Worm (Caenorhabditis elegans) whole organism, mixed stage, embryonic: ENCODE results near the gene T05C1.1.

Experiments
- M03D4.4 ChIP-seq: sonication (generic microtip); optimal IDR thresholded peaks from 2 replicates; lab custom pipeline; 2017; ENCODE audit warnings: mild to moderate bottlenecking, missing genetic modification characterization, missing compliant biosample characterization
- bed-3 ChIP-seq: fragments of 200-800 bp; sonication (Bioruptor generic); optimal IDR thresholded peaks from 3 replicates; lab custom pipeline; 2018; ENCODE audit warnings: mild to moderate bottlenecking, missing genetic modification characterization, moderate library complexity, missing compliant biosample characterization
- blmp-1 ChIP-seq: fragments of 150-350 bp; optimal IDR thresholded peaks from 2 replicates; lab custom pipeline; 2014; ENCODE audit warnings: missing biosample characterization, missing genetic modification characterization
- ceh-39 ChIP-seq: fragments of 150-350 bp; optimal IDR thresholded peaks from 2 replicates; lab custom pipeline; 2014; ENCODE audit warnings: missing biosample characterization, missing genetic modification characterization
- ceh-43 ChIP-seq: fragments of 200-800 bp; sonication (Bioruptor generic); optimal IDR thresholded peaks from 2 replicates; lab custom pipeline; 2018; ENCODE audit warnings: mild to moderate bottlenecking, missing genetic modification characterization, moderate library complexity, missing compliant biosample characterization
- ceh-83 ChIP-seq: fragments of 200-800 bp; sonication (Bioruptor generic); optimal IDR thresholded peaks from 2 replicates; lab custom pipeline; 2018; ENCODE audit warnings: mild to moderate bottlenecking, missing genetic modification characterization, missing compliant biosample characterization
- ces-1 ChIP-seq: fragments of 150-350 bp; optimal IDR thresholded peaks from 2 replicates; lab custom pipeline; 2014; ENCODE audit warnings: missing biosample characterization, missing genetic modification reagents, missing genetic modification characterization
- cnd-1 ChIP-seq: fragments of 200-800 bp; sonication (Bioruptor generic); optimal IDR thresholded peaks from 2 replicates; lab custom pipeline; 2018; ENCODE audit warnings: mild to moderate bottlenecking, missing genetic modification characterization, missing compliant biosample characterization
- drap-1 ChIP-seq: fragments of 200-800 bp; sonication (Bioruptor generic); optimal IDR thresholded peaks from 3 replicates; lab custom pipeline; 2018; ENCODE audit warnings: mild to moderate bottlenecking, missing genetic modification characterization, missing compliant biosample characterization
- elt-1 ChIP-seq: sonication (generic microtip); optimal IDR thresholded peaks from 2 replicates; lab custom pipeline; 2017; ENCODE audit warnings: missing genetic modification characterization, mild to moderate bottlenecking, missing compliant biosample characterization, antibody characterized with exemption, moderate library complexity, borderline replicate concordance; ENCODE audit not compliant: insufficient read depth
- elt-3 ChIP-seq: fragments of 150-350 bp; optimal IDR thresholded peaks from 2 replicates; lab custom pipeline; 2014; ENCODE audit warnings: missing biosample characterization, missing genetic modification characterization
- flh-1 ChIP-seq: fragments of 200-800 bp; sonication (Bioruptor generic); optimal IDR thresholded peaks from 2 replicates; lab custom pipeline; 2018; ENCODE audit warnings: mild to moderate bottlenecking, missing genetic modification characterization, moderate library complexity, missing compliant biosample characterization
- ham-2 ChIP-seq: fragments of 200-800 bp; sonication (Bioruptor generic); optimal IDR thresholded peaks from 2 replicates; lab custom pipeline; 2018; ENCODE audit warnings: mild to moderate bottlenecking, missing genetic modification characterization, missing compliant biosample characterization
- lin-13 ChIP-seq: fragments of 150-350 bp; optimal IDR thresholded peaks from 2 replicates; lab custom pipeline; 2014; ENCODE audit warnings: missing biosample characterization, missing genetic modification characterization
- lin-32 ChIP-seq: fragments of 200-800 bp; sonication (Bioruptor generic); optimal IDR thresholded peaks from 2 replicates; lab custom pipeline; 2018; ENCODE audit warnings: mild to moderate bottlenecking, missing genetic modification characterization, missing compliant biosample characterization
- mab-5 ChIP-seq: fragments of 150-350 bp; optimal IDR thresholded peaks from 2 replicates; lab custom pipeline; 2014; ENCODE audit warnings: missing biosample characterization, missing genetic modification characterization
- mep-1 ChIP-seq: fragments of 150-350 bp; optimal IDR thresholded peaks from 2 replicates; lab custom pipeline; 2017; ENCODE audit warnings: missing biosample characterization, missing genetic modification reagents, missing genetic modification characterization, inconsistent platforms
- mls-2 ChIP-seq: sonication (generic microtip); optimal IDR thresholded peaks from 2 replicates; lab custom pipeline; 2016; ENCODE audit warnings: mild to moderate bottlenecking, missing genetic modification characterization, moderate library complexity, missing compliant biosample characterization
- nhr-2 ChIP-seq: fragments of 150-350 bp; optimal IDR thresholded peaks from 2 replicates; lab custom pipeline; 2014; ENCODE audit warnings: missing biosample characterization, missing genetic modification characterization
- nhr-76 ChIP-seq: sonication (generic microtip); optimal IDR thresholded peaks from 2 replicates; lab custom pipeline; 2017; ENCODE audit warnings: missing biosample characterization, missing genetic modification characterization
- pha-4 ChIP-seq: fragments of 150-350 bp; optimal IDR thresholded peaks from 2 replicates; lab custom pipeline; 2018; ENCODE audit warnings: missing biosample characterization, missing genetic modification reagents, missing genetic modification characterization
- sem-2 ChIP-seq: fragments of 200-800 bp; sonication (Bioruptor generic); optimal IDR thresholded peaks from 2 replicates; lab custom pipeline; 2018; ENCODE audit warnings: mild to moderate bottlenecking, missing genetic modification characterization, missing compliant biosample characterization
- snpc-4 ChIP-seq: fragments of 150-350 bp; optimal IDR thresholded peaks from 2 replicates; lab custom pipeline; 2014; ENCODE audit warnings: missing biosample characterization, missing genetic modification characterization
- sptf-1 ChIP-seq: sonication (generic microtip); optimal IDR thresholded peaks from 2 replicates; lab custom pipeline; 2017; ENCODE audit warnings: mild to moderate bottlenecking, missing genetic modification characterization, moderate library complexity, missing compliant biosample characterization
- tbx-8 ChIP-seq: fragments of 200-800 bp; sonication (Bioruptor generic); optimal IDR thresholded peaks from 2 replicates; lab custom pipeline; 2018; ENCODE audit warnings: mild to moderate bottlenecking, missing genetic modification characterization, moderate library complexity, missing compliant biosample characterization
- unc-120 ChIP-seq: sonication (generic microtip); optimal IDR thresholded peaks from 2 replicates; lab custom pipeline; 2017; ENCODE audit warnings: missing genetic modification characterization, missing compliant biosample characterization; ENCODE audit not compliant: poor library complexity, severe bottlenecking
- unc-39 ChIP-seq: fragments of 150-350 bp; optimal IDR thresholded peaks from 2 replicates; lab custom pipeline; 2014; ENCODE audit warnings: missing biosample characterization, missing genetic modification characterization
- unc-62 ChIP-seq: fragments of 150-350 bp; optimal IDR thresholded peaks from 2 replicates; lab custom pipeline; 2014; ENCODE audit warnings: missing biosample characterization, missing genetic modification reagents, missing genetic modification characterization
- zip-8 ChIP-seq: fragments of 150-350 bp; optimal IDR thresholded peaks from 2 replicates; lab custom pipeline; 2014; ENCODE audit warnings: missing biosample characterization, missing genetic modification characterization
- ztf-11 ChIP-seq: fragments of 150-350 bp; optimal IDR thresholded peaks from 2 replicates; lab custom pipeline; 2014; ENCODE audit warnings: missing biosample characterization, missing genetic modification characterization

The T05C1.1 gene

DNA sequence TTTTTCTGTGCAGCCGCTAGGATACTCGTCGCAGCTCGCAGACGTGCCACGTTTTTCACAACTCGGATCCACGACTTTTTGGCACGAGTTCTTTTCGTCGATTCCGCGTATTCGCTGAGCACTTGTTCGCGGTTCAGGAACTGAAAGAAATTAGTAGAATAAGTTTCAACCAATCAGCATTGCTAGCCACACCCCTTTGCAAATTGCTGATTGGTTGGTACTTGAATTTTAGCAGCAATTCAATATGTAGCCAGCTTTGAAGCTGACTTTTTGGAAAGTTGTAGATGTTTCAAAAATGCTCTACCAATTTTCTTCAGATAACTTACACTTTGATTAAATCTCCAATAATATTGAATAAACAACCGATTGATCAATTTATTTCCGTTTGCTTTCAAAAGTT is 37.1 kb upstream of the T05C1.1 start:
- no peak for TF ChIP-seq nhr-76 (tag; lab: Kevin White, UChicago)
- no peak for TF ChIP-seq ham-2 (GFP tag; lab: Kevin White, UChicago)
- TF ChIP-seq flh-1: no peak
- TF ChIP-seq ceh-43: no peak
- TF ChIP-seq unc-39 (tag; lab: Kevin White, UChicago): no peak
- no peak for TF ChIP-seq ces-1 (GFP tag; lab: Kevin White, UChicago)
- no peak for TF ChIP-seq lin-32 (GFP tag; lab: Kevin White, UChicago)
- TF ChIP-seq unc-62 (GFP tag; lab: Kevin White, UChicago): no peak
- no peak for TF ChIP-seq elt-1
- TF ChIP-seq cnd-1 (tag; lab: Kevin White, UChicago): no peak
- no peak for TF ChIP-seq M03D4.4
- TF ChIP-seq mep-1 (tag; lab: Kevin White, UChicago): no peak

DNA sequence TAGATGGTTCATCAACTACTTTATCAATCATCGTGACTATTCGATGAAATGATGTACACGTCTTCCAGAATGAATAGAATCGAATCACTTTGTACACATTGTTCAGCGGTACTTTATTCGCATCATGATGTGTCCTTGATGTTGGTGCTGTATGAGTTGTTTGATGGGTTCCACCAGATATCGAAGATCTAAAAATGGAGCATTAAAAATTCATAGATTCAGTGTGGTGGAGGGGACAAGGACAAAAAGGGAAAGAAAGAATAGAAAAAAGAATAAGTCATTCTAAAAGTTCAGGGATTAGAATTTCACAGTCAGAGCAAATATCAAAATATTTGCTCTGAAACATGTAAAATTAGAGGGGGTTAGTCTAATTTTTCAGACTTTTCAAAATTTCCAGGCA is 33.6 kb upstream of the T05C1.1 start:
- no peak for TF ChIP-seq M03D4.4
- TF ChIP-seq ceh-83 (GFP tag; lab: Kevin White, UChicago): no peak
- TF ChIP-seq unc-120 (tag; lab: Kevin White, UChicago): no peak
- TF ChIP-seq elt-3 (tag; lab: Kevin White, UChicago): no peak
- TF ChIP-seq ztf-11 (tag; lab: Kevin White, UChicago): no peak
- TF ChIP-seq zip-8: no peak
- no peak for TF ChIP-seq nhr-2 (tag; lab: Kevin White, UChicago)
- no peak for TF ChIP-seq pha-4 (tag; lab: Kevin White, UChicago)
- no peak for TF ChIP-seq mab-5 (tag; lab: Kevin White, UChicago)
- no peak for TF ChIP-seq sem-2
- TF ChIP-seq, all 35 proteins: peak for 0

DNA sequence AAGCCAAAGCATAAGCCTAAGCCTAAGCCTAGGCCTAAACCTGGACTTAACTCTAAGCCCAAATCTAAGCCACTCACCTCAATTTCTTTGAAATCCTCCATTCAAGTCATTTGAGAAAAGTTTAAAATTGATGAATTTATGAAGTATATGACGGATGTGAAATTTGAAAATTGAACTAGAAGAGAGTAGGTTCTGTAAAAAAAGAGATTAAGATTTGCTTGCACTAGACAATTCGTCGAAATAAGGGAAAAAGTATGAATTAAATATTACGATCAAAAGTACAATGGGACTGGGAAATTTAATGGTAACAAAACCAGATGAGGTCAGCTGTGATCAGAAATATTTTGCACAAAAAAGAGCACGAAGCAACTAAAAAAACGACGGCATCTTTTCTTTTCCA is 25.4 kb upstream of the T05C1.1 start, which contains the start of gene twk-2:
twk-2 (minus strand) TSS at position 101 of the 400 bp plus-strand sequence.
- no peak for TF ChIP-seq blmp-1 (tag; lab: Kevin White, UChicago)
- TF ChIP-seq sptf-1 (tag; lab: Kevin White, UChicago): no peak
- no peak for TF ChIP-seq elt-3 (tag; lab: Kevin White, UChicago)
- no peak for TF ChIP-seq tbx-8 (GFP tag; lab: Kevin White, UChicago)
- TF ChIP-seq ham-2 (GFP tag; lab: Kevin White, UChicago): no peak
- TF ChIP-seq pha-4 (tag; lab: Kevin White, UChicago): no peak
- TF ChIP-seq ceh-43: no peak
- TF ChIP-seq bed-3: no peak
- TF ChIP-seq mab-5 (tag; lab: Kevin White, UChicago): no peak
- no peak for TF ChIP-seq ceh-39 (tag; lab: Kevin White, UChicago)

DNA sequence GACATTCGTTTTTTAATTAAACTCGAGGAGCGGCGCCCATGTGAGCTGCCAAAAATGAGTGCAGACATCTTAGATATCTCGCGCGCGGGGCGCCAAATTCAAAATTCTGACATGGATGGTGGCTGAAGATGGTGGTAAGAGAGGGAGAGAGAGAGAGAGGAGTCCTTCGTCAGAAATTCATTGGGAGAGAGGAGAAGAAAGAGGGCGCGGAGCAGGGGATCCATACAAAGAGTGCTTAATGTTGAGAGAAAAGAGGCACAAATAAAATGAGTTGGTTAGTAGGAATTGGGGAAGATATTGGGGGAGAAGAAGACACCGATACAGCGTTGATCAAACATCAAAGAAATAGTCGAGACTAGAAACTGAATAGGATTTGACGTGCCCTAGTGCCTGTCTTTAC is 24.9 kb upstream of the T05C1.1 start:
- TF ChIP-seq sptf-1 (tag; lab: Kevin White, UChicago): no peak
- no peak for TF ChIP-seq lin-13 (tag; lab: Kevin White, UChicago)
- peak; percentile 55 for TF ChIP-seq ces-1 (GFP tag; lab: Kevin White, UChicago)
- no peak for TF ChIP-seq mls-2
- no peak for TF ChIP-seq elt-3 (tag; lab: Kevin White, UChicago)

DNA sequence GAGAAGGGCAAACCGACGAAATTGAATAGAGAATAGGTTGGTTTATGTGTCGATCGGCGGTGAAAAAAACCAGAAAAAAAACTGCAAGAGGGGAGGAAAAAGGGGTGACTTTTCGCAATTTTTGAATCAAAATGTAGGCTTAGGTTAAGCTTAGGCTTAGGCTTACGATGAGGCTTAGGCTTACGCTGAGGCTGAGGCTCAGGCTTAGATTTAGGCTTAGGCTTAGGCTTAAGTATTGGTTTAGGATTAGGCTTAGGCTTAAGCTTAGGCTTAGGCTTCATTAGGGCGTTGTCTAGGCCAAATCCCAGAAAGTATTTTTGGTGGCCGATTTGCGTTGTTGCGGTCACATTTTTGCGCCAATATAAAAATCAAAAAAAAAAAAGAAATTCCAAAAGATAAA is 23.6 kb upstream of the T05C1.1 start:
- TF ChIP-seq unc-120 (tag; lab: Kevin White, UChicago) (no peak), ztf-11 (tag; lab: Kevin White, UChicago) (no peak), elt-3 (tag; lab: Kevin White, UChicago) (no peak), ceh-83 (GFP tag; lab: Kevin White, UChicago) (no peak), ceh-43 (no peak), mab-5 (tag; lab: Kevin White, UChicago) (no peak), ces-1 (GFP tag; lab: Kevin White, UChicago) (no peak), cnd-1 (tag; lab: Kevin White, UChicago) (no peak), ceh-39 (tag; lab: Kevin White, UChicago) (no peak), drap-1 (no peak), elt-1 (no peak), snpc-4 (tag; lab: Kevin White, UChicago) (no peak), M03D4.4 (no peak), mep-1 (tag; lab: Kevin White, UChicago) (no peak), tbx-8 (GFP tag; lab: Kevin White, UChicago) (no peak), nhr-76 (tag; lab: Kevin White, UChicago) (no peak), unc-39 (tag; lab: Kevin White, UChicago) (no peak), unc-62 (GFP tag; lab: Kevin White, UChicago) (no peak), lin-13 (tag; lab: Kevin White, UChicago) (no peak)
- TF ChIP-seq, all 35 proteins: peak for 0
